Worm (Caenorhabditis elegans): ENCODE data around the gene chil-27.

DNA sequence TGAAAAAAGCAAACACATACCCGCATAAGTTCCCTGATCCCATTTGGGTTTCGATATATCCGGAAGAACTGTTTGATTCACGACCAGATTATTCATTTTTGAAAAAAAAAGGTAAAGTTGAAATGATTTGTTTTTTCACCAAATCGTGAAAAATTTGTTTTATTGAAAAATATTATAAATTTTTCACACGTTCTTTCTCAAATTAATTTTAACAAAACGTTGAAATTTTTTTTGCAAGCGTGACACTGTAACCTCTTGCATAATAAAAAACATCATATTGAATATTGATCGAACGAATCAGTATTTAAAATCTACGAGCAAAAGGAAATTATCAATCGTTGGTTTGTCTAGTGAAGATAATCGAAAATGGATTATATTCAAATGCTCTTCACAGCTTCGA, 41.1 kb downstream of the chil-27 start, which contains the start of the genes sfxn-1.1 and AH6.3:
- no peak for TF ChIP-seq egl-27 (tag; optimal IDR thresholded peaks at IDR 0.05)
- TF ChIP-seq snpc-4 (tag; optimal IDR thresholded peaks at IDR 0.05) = no peak
- TF ChIP-seq unc-39 (tag; optimal IDR thresholded peaks at IDR 0.05) = no peak
- no peak for TF ChIP-seq nhr-77 (tag; optimal IDR thresholded peaks at IDR 0.05)

Measured in whole organism, L2 larva.